Fruit fly (Drosophila melanogaster) ovary, adult (tissue): Measurements from ENCODE around the gene bowl.

Experiments
- CG17801 ChIP-seq: fragments of 200-800 bp; optimal IDR thresholded peaks from 2 replicates; lab custom pipeline; 2019; ENCODE audit warnings: missing biosample characterization, mild to moderate bottlenecking, missing genetic modification characterization, moderate library complexity; ENCODE audit not compliant: partially characterized antibody

Gene bowl

dm6 chr2L:3789290-3790067 is 18.0 kb downstream of the bowl start:
- no peak for TF ChIP-seq CG17801

- no peak for TF ChIP-seq CG17801
Observed at dm6 chr2L:3791629-3792028, 20.1 kb downstream of the bowl start.

dm6 chr2L:3802818-3803456 is 31.4 kb downstream of the bowl start:
- peak; percentile 89 for TF ChIP-seq CG17801

- no peak for TF ChIP-seq CG17801
Observed at dm6 chr2L:3803466-3804143, 32.1 kb downstream of the bowl start, which contains the start of gene Reph. Gene Reph (plus strand): TSS chr2L:3803545.

dm6 chr2L:3804641-3805273 is 33.3 kb downstream of the bowl start:
- TF ChIP-seq CG17801, result peak; percentile 91

dm6 chr2L:3805274-3806196 is 34.0 kb downstream of the bowl start:
- no peak for TF ChIP-seq CG17801

- peak; percentile 21 for TF ChIP-seq CG17801
Observed at dm6 chr2L:3806197-3807030, 34.9 kb downstream of the bowl start.

- TF ChIP-seq CG17801, result no peak
Observed at dm6 chr2L:3813255-3813875, 41.9 kb downstream of the bowl start, which contains the start of gene CG3407. Gene CG3407 (minus strand): TSS chr2L:3813410.

- no peak for TF ChIP-seq CG17801
Observed at dm6 chr2L:3814163-3814562, 42.7 kb downstream of the bowl start.

- no peak for TF ChIP-seq CG17801
Observed at dm6 chr2L:3818903-3819302, 47.4 kb downstream of the bowl start.

- TF ChIP-seq CG17801, result no peak
Observed at dm6 chr2L:3822462-3823065, 51.1 kb downstream of the bowl start.

dm6 chr2L:3823835-3824234 is 52.3 kb downstream of the bowl start:
- no peak for TF ChIP-seq CG17801

- no peak for TF ChIP-seq CG17801
Observed at dm6 chr2L:3825413-3825812, 53.9 kb downstream of the bowl start, which contains the start of gene slp1. Gene slp1 (plus strand): TSS chr2L:3825675.
